Fruit fly (Drosophila melanogaster) whole organism, larva: ENCODE measurements around the gene CG7990.

Source experiments
- noc ChIP-seq: fragments of 200-800 bp; sonication (Bioruptor generic); optimal IDR thresholded peaks from 3 replicates; lab custom pipeline; 2019; ENCODE audit warnings: missing biosample characterization, mild to moderate bottlenecking, missing genetic modification characterization, moderate library complexity

CG7990 gene

dm6 chrX:19220415-19220814 lies 18.6 kb upstream of the CG7990 start, which contains the start of gene CG7884:
CG7884 (plus strand) TSS chrX:19220622.
- no peak for TF ChIP-seq noc

- peak; percentile 70 for TF ChIP-seq noc
Observed at dm6 chrX:19216671-19217070, 14.9 kb upstream of the CG7990 start.

DNA sequence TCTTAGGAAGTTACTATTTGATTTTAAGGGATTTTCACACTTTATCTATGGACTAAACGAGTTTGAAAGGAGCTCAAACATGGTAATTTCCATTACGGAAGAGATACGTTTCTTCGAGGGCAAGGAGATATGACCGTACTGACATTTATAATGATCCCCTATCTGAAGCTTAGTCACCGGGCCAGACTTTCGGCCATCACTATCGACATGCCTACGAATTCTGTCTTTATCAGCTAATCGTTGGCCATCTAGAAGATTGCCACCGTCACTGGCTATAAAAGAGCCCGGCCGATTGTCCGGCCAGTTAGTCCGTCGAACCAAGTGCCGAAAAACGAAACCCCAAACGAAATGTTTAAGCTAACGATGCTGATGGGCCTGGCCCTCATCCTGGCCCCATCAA lies 13.4 kb upstream of the CG7990 start, which contains the start of gene Muc18B:
Gene Muc18B (plus strand): TSS at position 301 of the 400 bp plus-strand sequence.
- no peak for TF ChIP-seq noc

DNA sequence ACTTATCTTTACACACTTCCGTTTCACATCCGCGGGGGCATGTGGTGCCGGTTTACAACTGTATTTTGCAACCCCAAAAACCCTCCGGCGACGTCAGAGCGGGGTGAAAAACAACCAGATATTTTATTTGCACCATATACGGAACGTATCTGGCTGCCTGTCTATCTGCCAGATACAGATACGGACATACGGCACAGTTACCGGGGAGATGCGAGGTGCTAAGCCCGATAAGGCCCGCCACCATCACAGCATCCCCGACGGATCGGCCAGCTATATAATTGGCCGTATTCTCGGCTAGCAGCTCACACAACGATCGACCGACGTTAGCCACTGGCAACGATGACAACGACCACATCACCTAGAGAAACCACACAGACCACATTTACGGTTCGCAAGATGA lies 11.2 kb upstream of the CG7990 start, which contains the start of gene Mur18B:
Gene Mur18B (plus strand): TSS at position 301 of the 400 bp plus-strand sequence.
- TF ChIP-seq noc = no peak

DNA sequence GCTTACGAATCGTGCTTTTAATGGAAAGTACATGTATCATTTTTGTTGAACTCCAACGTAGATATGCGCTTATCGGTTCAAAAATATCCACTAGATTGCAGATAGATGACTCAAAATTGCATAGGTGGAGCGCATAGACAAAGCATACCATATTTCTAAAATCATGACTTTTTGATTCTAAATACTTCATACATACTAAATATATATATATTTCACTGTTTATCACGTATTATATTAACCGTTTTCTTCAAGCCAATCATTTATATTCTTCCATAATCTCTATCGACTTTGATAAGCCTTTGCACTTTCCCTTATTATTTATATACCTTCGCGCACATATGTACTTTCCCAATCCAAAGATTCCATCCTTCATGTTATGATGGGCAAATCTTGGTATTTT lies 10.2 kb upstream of the CG7990 start, which contains the start of gene CG14195:
Gene CG14195 (minus strand): TSS at position 101 of the 400 bp plus-strand sequence.
- no peak for TF ChIP-seq noc

DNA sequence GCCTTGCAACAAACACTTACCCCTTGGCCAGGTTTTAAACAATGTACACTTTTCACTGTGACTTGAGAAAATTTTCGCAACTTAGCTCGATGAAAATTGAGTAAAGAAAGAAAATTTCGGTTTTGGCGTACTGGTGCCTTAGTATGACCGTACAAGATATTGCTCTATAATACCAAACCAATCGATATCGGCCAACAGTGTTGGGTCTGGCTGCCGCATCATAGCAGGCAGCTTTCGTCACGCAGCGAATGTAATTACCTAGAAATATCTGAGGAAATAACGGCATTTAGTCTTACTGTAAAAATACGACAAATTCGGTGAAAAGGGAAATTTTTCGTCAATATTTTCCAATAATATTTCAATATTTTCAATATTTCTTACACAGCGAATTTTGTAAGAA lies 6.2 kb upstream of the CG7990 start, which contains the start of gene Ulp1:
Gene Ulp1 (minus strand): TSS at position 174 of the 400 bp plus-strand sequence.
- TF ChIP-seq noc = no peak

DNA sequence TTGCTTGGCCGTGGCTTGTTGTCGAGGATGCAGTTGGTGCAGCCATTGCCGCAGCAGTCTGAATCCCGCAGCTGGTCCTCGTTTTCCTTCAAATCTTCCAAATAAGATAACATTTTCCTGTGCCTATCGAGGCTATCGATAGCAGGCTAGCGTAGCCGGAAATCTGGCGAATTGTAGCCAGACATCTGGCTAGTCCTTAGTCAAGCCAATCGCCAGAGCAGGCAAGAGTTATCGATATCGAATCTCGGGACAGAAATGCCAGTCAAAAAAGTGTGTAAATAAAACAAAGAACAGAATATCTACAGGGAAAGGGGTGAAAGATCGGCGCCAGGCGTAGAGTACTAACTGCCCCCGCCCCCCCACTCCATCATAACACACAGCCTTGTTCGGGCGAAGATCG lies 8.4 kb downstream of the CG7990 start, which contains the start of the genes CG7914 and CG14194:
Gene CG7914 (minus strand): TSS at position 113 of the 400 bp plus-strand sequence.
Gene CG14194 (plus strand): TSS at position 220 of the 400 bp plus-strand sequence.
- no peak for TF ChIP-seq noc

- TF ChIP-seq noc = no peak
Observed at dm6 chrX:19191597-19191996, 10.2 kb downstream of the CG7990 start.

dm6 chrX:19191050-19191449 lies 10.7 kb downstream of the CG7990 start:
- no peak for TF ChIP-seq noc

- TF ChIP-seq noc = no peak
Observed at dm6 chrX:19189903-19190302, 11.9 kb downstream of the CG7990 start, which contains the start of gene HP1D3csd. HP1D3csd (plus strand) TSS chrX:19190214.

DNA sequence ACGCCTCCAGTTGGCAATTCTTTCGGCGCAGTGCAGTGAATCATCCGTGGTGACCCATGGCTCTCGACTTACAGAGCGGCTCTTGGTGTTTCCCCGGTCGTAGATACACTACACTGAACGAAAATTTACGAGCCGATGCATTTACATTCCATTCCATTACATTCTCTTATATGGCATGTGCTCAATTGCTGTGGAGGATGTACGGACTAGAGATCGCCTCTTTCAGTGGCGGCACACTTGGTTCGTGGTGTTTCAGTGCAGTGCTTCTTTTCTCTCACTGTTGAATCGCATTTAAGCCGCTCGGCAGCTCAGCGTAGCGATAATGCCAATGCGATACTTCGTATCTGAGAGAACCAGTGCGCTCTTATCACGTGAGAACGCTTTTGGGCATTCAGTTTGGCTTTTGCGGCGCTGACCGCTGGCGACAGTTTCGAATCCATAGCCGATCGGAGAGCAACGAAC lies 14.1 kb downstream of the CG7990 start, which contains the start of gene Mec2:
Gene Mec2 (plus strand): TSS at position 412 of the 462 bp plus-strand sequence.
- peak; percentile 21 for TF ChIP-seq noc

dm6 chrX:19183121-19183520 lies 18.7 kb downstream of the CG7990 start, which contains the start of gene CG33253:
CG33253 (plus strand) TSS chrX:19183421.
- no peak for TF ChIP-seq noc

- peak; percentile 69 for TF ChIP-seq noc
Observed at dm6 chrX:19179696-19180255, 22.0 kb downstream of the CG7990 start, which contains the start of the genes CG7556 and CG7453. CG7556 (minus strand) TSS chrX:19179830. CG7453 (plus strand) TSS chrX:19180173.

- no peak for TF ChIP-seq noc
Observed at dm6 chrX:19174850-19175571, 26.8 kb downstream of the CG7990 start, which contains the start of gene CG33939. CG33939 (minus strand) TSS chrX:19174900.

DNA sequence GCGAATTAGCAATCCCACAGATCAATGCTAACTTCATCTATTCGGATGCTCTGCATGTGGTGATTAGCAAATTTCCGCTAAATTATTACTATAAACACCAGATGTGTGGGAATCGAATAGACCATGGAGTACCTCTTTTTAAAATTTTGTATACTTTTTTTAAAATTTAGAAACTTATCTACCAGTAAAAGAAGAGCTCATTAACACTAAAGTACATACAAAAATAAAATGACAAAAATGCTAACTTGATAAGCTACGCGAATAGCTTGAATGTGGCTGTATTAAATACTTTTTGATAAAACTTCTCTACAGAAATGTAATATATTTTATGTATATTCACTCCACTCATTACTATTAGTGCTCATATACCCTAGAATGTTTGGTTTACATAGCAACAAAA lies 27.7 kb downstream of the CG7990 start:
- peak; percentile 44 for TF ChIP-seq noc

- no peak for TF ChIP-seq noc
Observed at dm6 chrX:19172955-19173354, 28.8 kb downstream of the CG7990 start.

dm6 chrX:19171926-19172325 lies 29.9 kb downstream of the CG7990 start:
- TF ChIP-seq noc = no peak
